Worm (Caenorhabditis elegans) whole organism, L1 larva: ENCODE results near the gene fndc-1.
A peak's percentile ranks its signal among the peaks of the same experiment; 100 is the strongest.

Experiments
- Y116A8C.19 ChIP-seq: sonication (generic microtip); optimal IDR thresholded peaks from 2 replicates; lab custom pipeline; 2016; ENCODE audit warnings: missing compliant biosample characterization, missing genetic modification characterization, borderline replicate concordance
- ama-1 ChIP-seq: fragments of 150-350 bp; optimal IDR thresholded peaks from 2 replicates; lab custom pipeline; 2014
- blmp-1 ChIP-seq: fragments of 150-350 bp; optimal IDR thresholded peaks from 2 replicates; lab custom pipeline; 2014; ENCODE audit warnings: missing biosample characterization, missing genetic modification characterization
- dpl-1 ChIP-seq, 3 experiments: fragments of 150-350 bp in 2 of 3; sonication (generic microtip) in 1 of 3; optimal IDR thresholded peaks; 2 replicates each; lab custom pipeline; 2014 to 2017; ENCODE audit warnings: missing biosample characterization in 3 of 3, missing genetic modification characterization in 3 of 3, missing genetic modification reagents in 3 of 3
- efl-3 ChIP-seq: fragments of 200-800 bp; sonication (Bioruptor generic); optimal IDR thresholded peaks from 2 replicates; lab custom pipeline; 2018; ENCODE audit warnings: mild to moderate bottlenecking, missing genetic modification characterization, missing compliant biosample characterization
- egl-27 ChIP-seq, 2 experiments: fragments of 150-350 bp in 1 of 2; sonication (generic microtip); optimal IDR thresholded peaks; 3 replicates each; lab custom pipeline; 2017 to 2018; ENCODE audit warnings: missing biosample characterization in 2 of 2, missing genetic modification characterization in 2 of 2, missing genetic modification reagents in 2 of 2
- elt-2 ChIP-seq: sonication (generic microtip); optimal IDR thresholded peaks from 2 replicates; lab custom pipeline; 2016; ENCODE audit warnings: missing genetic modification characterization, mild to moderate bottlenecking, inconsistent platforms, missing compliant biosample characterization, missing genetic modification reagents
- elt-3 ChIP-seq, 6 experiments: fragments of 150-350 bp in 1 of 6; sonication (generic microtip); optimal IDR thresholded peaks; 2 replicates each; lab custom pipeline; 2017 to 2018; ENCODE audit warnings: missing biosample characterization in 6 of 6, missing genetic modification characterization in 6 of 6, inconsistent platforms in 1 of 6
- ets-5 ChIP-seq: fragments of 200-800 bp; sonication (Bioruptor generic); IDR thresholded peaks from 2 replicates; pipeline ENCODE4 v1.3.6; 2022; ENCODE audit warnings: missing genetic modification characterization, missing compliant biosample characterization
- hlh-17 ChIP-seq: fragments of 200-800 bp; sonication (Bioruptor generic); optimal IDR thresholded peaks from 2 replicates; lab custom pipeline; 2018; ENCODE audit warnings: missing genetic modification characterization, mild to moderate bottlenecking, missing compliant biosample characterization, moderate library complexity, borderline replicate concordance
- hpl-2 ChIP-seq: fragments of 150-350 bp; optimal IDR thresholded peaks from 2 replicates; lab custom pipeline; 2014; ENCODE audit warnings: missing biosample characterization, missing genetic modification reagents, missing genetic modification characterization
- isw-1 ChIP-seq: fragments of 200-800 bp; sonication (Bioruptor generic); IDR thresholded peaks from 2 replicates; pipeline ENCODE4 v1.3.6; 2022; ENCODE audit warnings: missing genetic modification characterization, missing compliant biosample characterization
- jun-1 ChIP-seq: fragments of 150-350 bp; optimal IDR thresholded peaks from 2 replicates; lab custom pipeline; 2014; ENCODE audit warnings: missing biosample characterization, missing genetic modification reagents, missing genetic modification characterization
- lin-14 ChIP-seq: fragments of 200-800 bp; sonication (Bioruptor generic); optimal IDR thresholded peaks from 2 replicates; lab custom pipeline; 2018; ENCODE audit warnings: mild to moderate bottlenecking, missing genetic modification characterization, moderate library complexity, missing compliant biosample characterization
- lin-39 ChIP-seq: fragments of 150-350 bp; optimal IDR thresholded peaks from 2 replicates; lab custom pipeline; 2014; ENCODE audit warnings: missing biosample characterization, missing genetic modification reagents, missing genetic modification characterization
- mep-1 ChIP-seq: fragments of 150-350 bp; optimal IDR thresholded peaks from 2 replicates; lab custom pipeline; 2014; ENCODE audit warnings: missing biosample characterization, missing genetic modification characterization
- nhr-11 ChIP-seq: fragments of 150-350 bp; optimal IDR thresholded peaks from 2 replicates; lab custom pipeline; 2014; ENCODE audit warnings: missing biosample characterization, missing genetic modification characterization
- nhr-12 ChIP-seq: sonication (generic microtip); optimal IDR thresholded peaks from 2 replicates; lab custom pipeline; 2017; ENCODE audit warnings: missing biosample characterization, missing genetic modification characterization
- nhr-47 ChIP-seq: sonication (generic microtip); optimal IDR thresholded peaks from 2 replicates; lab custom pipeline; 2016; ENCODE audit warnings: mild to moderate bottlenecking, missing genetic modification characterization, moderate library complexity, missing compliant biosample characterization
- nhr-85 ChIP-seq: sonication (generic microtip); peaks from one replicate; lab custom pipeline; 2016; ENCODE audit warnings: missing genetic modification characterization, inconsistent platforms, missing compliant biosample characterization
- pag-3 ChIP-seq: sonication (generic microtip); optimal IDR thresholded peaks from 2 replicates; lab custom pipeline; 2017; ENCODE audit warnings: missing genetic modification characterization, mild to moderate bottlenecking, missing compliant biosample characterization, antibody characterized with exemption, borderline replicate concordance; ENCODE audit not compliant: insufficient read depth
- pqm-1 ChIP-seq: sonication (generic microtip); optimal IDR thresholded peaks from 3 replicates; lab custom pipeline; 2017; ENCODE audit warnings: missing biosample characterization, missing genetic modification characterization
- snpc-4 ChIP-seq: fragments of 150-350 bp; optimal IDR thresholded peaks from 2 replicates; lab custom pipeline; 2014; ENCODE audit warnings: missing biosample characterization, missing genetic modification characterization
- snu-23 ChIP-seq: sonication (generic microtip); optimal IDR thresholded peaks from 2 replicates; lab custom pipeline; 2016; ENCODE audit warnings: missing genetic modification characterization, missing compliant biosample characterization
- sox-4 ChIP-seq: sonication (generic microtip); optimal IDR thresholded peaks from 2 replicates; lab custom pipeline; 2016; ENCODE audit warnings: missing genetic modification characterization, missing compliant biosample characterization
- sup-37 ChIP-seq: fragments of 200-800 bp; sonication (Bioruptor generic); optimal IDR thresholded peaks from 2 replicates; lab custom pipeline; 2018; ENCODE audit warnings: mild to moderate bottlenecking, missing genetic modification characterization, missing compliant biosample characterization
- tbx-2 ChIP-seq: sonication (generic microtip); optimal IDR thresholded peaks from 2 replicates; lab custom pipeline; 2016; ENCODE audit warnings: missing genetic modification characterization, missing compliant biosample characterization
- unc-130 ChIP-seq: fragments of 150-350 bp; optimal IDR thresholded peaks from 2 replicates; lab custom pipeline; 2017; ENCODE audit warnings: missing biosample characterization, missing genetic modification characterization, inconsistent platforms
- zag-1 ChIP-seq: fragments of 150-350 bp; optimal IDR thresholded peaks from 2 replicates; lab custom pipeline; 2014; ENCODE audit warnings: missing biosample characterization, missing genetic modification characterization
- zip-4 ChIP-seq: fragments of 200-800 bp; sonication (Bioruptor generic); optimal IDR thresholded peaks from 2 replicates; lab custom pipeline; 2018; ENCODE audit warnings: mild to moderate bottlenecking, missing genetic modification characterization, moderate library complexity, missing compliant biosample characterization
- ztf-11 ChIP-seq, 2 experiments: sonication (generic microtip); optimal IDR thresholded peaks; 2 replicates each; lab custom pipeline; 2016 to 2017; ENCODE audit warnings: missing genetic modification characterization in 2 of 2, missing biosample characterization in 1 of 2, missing compliant biosample characterization in 1 of 2

fndc-1 gene

ce11 chrII:11237099-11237498 lies at the start of gene fndc-1:
TSS of gene fndc-1 (minus strand) at chrII:11237325.
- TF ChIP-seq pag-3 (tag; lab: Kevin White, UChicago) (no peak), ama-1 (lab: Kevin White, UChicago) (peak; percentile 1), dpl-1 (GFP tag; optimal IDR thresholded peaks at IDR 0.05; lab: Kevin White, UChicago) (no peak)

- TF ChIP-seq ama-1 (lab: Kevin White, UChicago) (no peak), Y116A8C.19 (tag; lab: Kevin White, UChicago) (no peak), isw-1 (GFP tag; lab: Robert Waterston, UW) (no peak), blmp-1 (tag; lab: Kevin White, UChicago) (peak; percentile 59), zip-4 (GFP tag; lab: Kevin White, UChicago) (no peak), hpl-2 (GFP tag; lab: Kevin White, UChicago) (no peak), ets-5 (GFP tag; lab: Robert Waterston, UW) (no peak), zag-1 (no peak), lin-14 (GFP tag; lab: Kevin White, UChicago) (peak; percentile 42), pqm-1 (tag; lab: Kevin White, UChicago) (no peak), unc-130 (peak; percentile 59), snu-23 (GFP tag; lab: Kevin White, UChicago) (no peak), elt-3 (tag; optimal IDR thresholded peaks at IDR 0.05; lab: Kevin White, UChicago) (no peak), egl-27 (tag; optimal IDR thresholded peaks at IDR 0.05; lab: Kevin White, UChicago) (no peak), nhr-12 (tag; lab: Kevin White, UChicago) (no peak), nhr-47 (tag; lab: Kevin White, UChicago) (no peak), snpc-4 (no peak), lin-39 (tag; lab: Kevin White, UChicago) (no peak), ztf-11 (tag; optimal IDR thresholded peaks at IDR 0.05; lab: Kevin White, UChicago) (no peak), hlh-17 (GFP tag; lab: Kevin White, UChicago) (no peak), sup-37 (no peak), tbx-2 (tag; lab: Kevin White, UChicago) (peak; percentile 47), mep-1 (tag; lab: Kevin White, UChicago) (no peak), nhr-85 (tag; lab: Kevin White, UChicago) (peak; percentile 59)
Measured at ce11 chrII:11286445-11286844, 49.3 kb upstream of the fndc-1 start.

ce11 chrII:11285282-11285933 lies 48.3 kb upstream of the fndc-1 start:
- peak; percentile 25 for TF ChIP-seq elt-2
- TF ChIP-seq egl-27 (tag; optimal IDR thresholded peaks at IDR 0.05; lab: Kevin White, UChicago), result no peak
- no peak for TF ChIP-seq sox-4

ce11 chrII:11284701-11285100 lies 47.6 kb upstream of the fndc-1 start:
- TF ChIP-seq mep-1 (tag; lab: Kevin White, UChicago), result no peak
- TF ChIP-seq sox-4, result no peak
- no peak for TF ChIP-seq jun-1 (tag; lab: Kevin White, UChicago)
- TF ChIP-seq sup-37, result no peak
- peak; percentile 13 for TF ChIP-seq lin-14 (GFP tag; lab: Kevin White, UChicago)
- TF ChIP-seq unc-130, result peak; percentile 96
- no peak for TF ChIP-seq nhr-11
- no peak for TF ChIP-seq efl-3
- peak; percentile 51 for TF ChIP-seq nhr-85 (tag; lab: Kevin White, UChicago)
- TF ChIP-seq tbx-2 (tag; lab: Kevin White, UChicago), result peak; percentile 17

- TF ChIP-seq nhr-85 (tag; lab: Kevin White, UChicago) (peak; percentile 40), ets-5 (GFP tag; lab: Robert Waterston, UW) (no peak), elt-2 (peak; percentile 42)
Measured at ce11 chrII:11283803-11284202, 46.7 kb upstream of the fndc-1 start.
